Worm (Caenorhabditis elegans) whole organism, L1 larva: Measurements from ENCODE around the gene fbxl-3.

Experiments
- C04F5.9 ChIP-seq: sonication (generic microtip); optimal IDR thresholded peaks from 2 replicates; lab custom pipeline; 2016; ENCODE audit warnings: missing genetic modification characterization, missing compliant biosample characterization
- C16A3.4 ChIP-seq: fragments of 150-350 bp; optimal IDR thresholded peaks from 2 replicates; lab custom pipeline; 2014; ENCODE audit warnings: missing biosample characterization, missing genetic modification characterization
- blmp-1 ChIP-seq: fragments of 150-350 bp; optimal IDR thresholded peaks from 2 replicates; lab custom pipeline; 2014; ENCODE audit warnings: missing biosample characterization, missing genetic modification characterization
- ceh-82 ChIP-seq, 3 experiments: fragments of 150-350 bp in 1 of 3; sonication (generic microtip) in 2 of 3; optimal IDR thresholded peaks; 2 replicates each; lab custom pipeline; 2014 to 2017; ENCODE audit warnings: missing biosample characterization in 3 of 3, missing genetic modification characterization in 3 of 3
- ceh-88 ChIP-seq: fragments of 200-800 bp; sonication (Bioruptor generic); IDR thresholded peaks from 2 replicates; pipeline ENCODE4 v1.3.6; 2022; ENCODE audit warnings: missing genetic modification characterization, missing compliant biosample characterization
- dpl-1 ChIP-seq, 3 experiments: fragments of 150-350 bp in 2 of 3; sonication (generic microtip) in 1 of 3; optimal IDR thresholded peaks; 2 replicates each; lab custom pipeline; 2014 to 2017; ENCODE audit warnings: missing biosample characterization in 3 of 3, missing genetic modification characterization in 3 of 3, missing genetic modification reagents in 3 of 3
- dsc-1 ChIP-seq: sonication (generic microtip); optimal IDR thresholded peaks from 2 replicates; lab custom pipeline; 2016; ENCODE audit warnings: mild to moderate bottlenecking, missing genetic modification characterization, missing compliant biosample characterization
- efl-1 ChIP-seq, 4 experiments: fragments of 150-350 bp; optimal IDR thresholded peaks in 3 of 4; peaks in 1 of 4; 1 replicate in 1 of 4; 2 replicates in 3 of 4; lab custom pipeline; 2014; ENCODE audit warnings: missing biosample characterization in 2 of 4, missing genetic modification characterization in 2 of 4, missing genetic modification reagents in 2 of 4
- egl-13 ChIP-seq: sonication (generic microtip); optimal IDR thresholded peaks from 2 replicates; lab custom pipeline; 2016; ENCODE audit warnings: missing genotype, missing genetic modification reagents, missing genetic modification characterization, missing compliant biosample characterization
- elt-2 ChIP-seq: sonication (generic microtip); optimal IDR thresholded peaks from 2 replicates; lab custom pipeline; 2016; ENCODE audit warnings: missing genetic modification characterization, mild to moderate bottlenecking, inconsistent platforms, missing compliant biosample characterization, missing genetic modification reagents
- fkh-10 ChIP-seq: sonication (generic microtip); optimal IDR thresholded peaks from 2 replicates; lab custom pipeline; 2017; ENCODE audit warnings: missing biosample characterization, missing genetic modification reagents, missing genetic modification characterization
- fkh-8 ChIP-seq: sonication (generic microtip); optimal IDR thresholded peaks from 2 replicates; lab custom pipeline; 2016; ENCODE audit warnings: mild to moderate bottlenecking, missing genetic modification characterization, missing compliant biosample characterization
- grh-1 ChIP-seq: fragments of 200-800 bp; sonication (Bioruptor generic); IDR thresholded peaks from 2 replicates; pipeline ENCODE4 v1.3.6; 2022; ENCODE audit warnings: missing genetic modification reagents, missing genetic modification characterization, missing compliant biosample characterization
- isw-1 ChIP-seq: fragments of 200-800 bp; sonication (Bioruptor generic); IDR thresholded peaks from 2 replicates; pipeline ENCODE4 v1.3.6; 2022; ENCODE audit warnings: missing genetic modification characterization, missing compliant biosample characterization
- jun-1 ChIP-seq: fragments of 150-350 bp; optimal IDR thresholded peaks from 2 replicates; lab custom pipeline; 2014; ENCODE audit warnings: missing biosample characterization, missing genetic modification reagents, missing genetic modification characterization
- lin-13 ChIP-seq: fragments of 150-350 bp; optimal IDR thresholded peaks from 2 replicates; lab custom pipeline; 2014; ENCODE audit warnings: missing biosample characterization, missing genetic modification reagents, missing genetic modification characterization
- lin-14 ChIP-seq: fragments of 200-800 bp; sonication (Bioruptor generic); optimal IDR thresholded peaks from 2 replicates; lab custom pipeline; 2018; ENCODE audit warnings: mild to moderate bottlenecking, missing genetic modification characterization, moderate library complexity, missing compliant biosample characterization
- lin-15B ChIP-seq: fragments of 150-350 bp; sonication (generic microtip); optimal IDR thresholded peaks from 3 replicates; lab custom pipeline; 2014; ENCODE audit warnings: missing biosample characterization, missing genetic modification characterization
- lin-35 ChIP-seq, 2 experiments: fragments of 150-350 bp; optimal IDR thresholded peaks; 2 replicates each; lab custom pipeline; 2014; ENCODE audit warnings: missing biosample characterization in 2 of 2, missing genetic modification characterization in 2 of 2, missing genetic modification reagents in 2 of 2
- lir-3 ChIP-seq: sonication (generic microtip); optimal IDR thresholded peaks from 2 replicates; lab custom pipeline; 2016; ENCODE audit warnings: mild to moderate bottlenecking, missing genetic modification characterization, moderate library complexity, missing compliant biosample characterization; ENCODE audit not compliant: poor library complexity
- lsy-2 ChIP-seq, 2 experiments: fragments of 150-350 bp; optimal IDR thresholded peaks; 2 replicates each; lab custom pipeline; 2014; ENCODE audit warnings: missing biosample characterization in 2 of 2, missing genetic modification characterization in 2 of 2
- mab-9 ChIP-seq: fragments of 200-800 bp; sonication (Bioruptor generic); IDR thresholded peaks from 2 replicates; pipeline ENCODE4 v1.3.6; 2022; ENCODE audit warnings: missing genetic modification reagents, missing genetic modification characterization, missing compliant biosample characterization
- mep-1 ChIP-seq: fragments of 150-350 bp; optimal IDR thresholded peaks from 2 replicates; lab custom pipeline; 2014; ENCODE audit warnings: missing biosample characterization, missing genetic modification characterization
- nhr-11 ChIP-seq: fragments of 150-350 bp; optimal IDR thresholded peaks from 2 replicates; lab custom pipeline; 2014; ENCODE audit warnings: missing biosample characterization, missing genetic modification characterization
- nhr-19 ChIP-seq: fragments of 200-800 bp; sonication (Bioruptor generic); conservative IDR thresholded peaks from 2 replicates; pipeline ENCODE4 v1.3.6; 2022; ENCODE audit warnings: missing genetic modification characterization, missing compliant biosample characterization
- nhr-20 ChIP-seq: sonication (generic microtip); optimal IDR thresholded peaks from 2 replicates; lab custom pipeline; 2016; ENCODE audit warnings: mild to moderate bottlenecking, missing genetic modification characterization, missing compliant biosample characterization
- nhr-47 ChIP-seq: sonication (generic microtip); optimal IDR thresholded peaks from 2 replicates; lab custom pipeline; 2016; ENCODE audit warnings: mild to moderate bottlenecking, missing genetic modification characterization, moderate library complexity, missing compliant biosample characterization
- nhr-71 ChIP-seq: sonication (generic microtip); optimal IDR thresholded peaks from 2 replicates; lab custom pipeline; 2016; ENCODE audit warnings: mild to moderate bottlenecking, missing genetic modification characterization, moderate library complexity, missing compliant biosample characterization
- nhr-85 ChIP-seq: sonication (generic microtip); peaks from one replicate; lab custom pipeline; 2016; ENCODE audit warnings: missing genetic modification characterization, inconsistent platforms, missing compliant biosample characterization
- nhr-90 ChIP-seq: sonication (generic microtip); optimal IDR thresholded peaks from 2 replicates; lab custom pipeline; 2016; ENCODE audit warnings: mild to moderate bottlenecking, missing genetic modification characterization, missing compliant biosample characterization; ENCODE audit not compliant: poor library complexity
- rnt-1 ChIP-seq: sonication (generic microtip); optimal IDR thresholded peaks from 2 replicates; lab custom pipeline; 2016; ENCODE audit warnings: mild to moderate bottlenecking, missing genetic modification characterization, moderate library complexity, missing compliant biosample characterization
- skn-1 ChIP-seq: fragments of 150-350 bp; optimal IDR thresholded peaks from 2 replicates; lab custom pipeline; 2014; ENCODE audit warnings: missing biosample characterization, missing genetic modification characterization
- snpc-4 ChIP-seq: fragments of 150-350 bp; optimal IDR thresholded peaks from 2 replicates; lab custom pipeline; 2014; ENCODE audit warnings: missing biosample characterization, missing genetic modification characterization
- snu-23 ChIP-seq: sonication (generic microtip); optimal IDR thresholded peaks from 2 replicates; lab custom pipeline; 2016; ENCODE audit warnings: missing genetic modification characterization, missing compliant biosample characterization
- swsn-7 ChIP-seq: sonication (generic microtip); optimal IDR thresholded peaks from 2 replicates; lab custom pipeline; 2016; ENCODE audit warnings: missing genetic modification characterization, missing compliant biosample characterization
- tbx-2 ChIP-seq: sonication (generic microtip); optimal IDR thresholded peaks from 2 replicates; lab custom pipeline; 2016; ENCODE audit warnings: missing genetic modification characterization, missing compliant biosample characterization
- unc-86 ChIP-seq: sonication (generic microtip); optimal IDR thresholded peaks from 2 replicates; lab custom pipeline; 2016; ENCODE audit warnings: missing genetic modification characterization, missing compliant biosample characterization
- unc-98 ChIP-seq: fragments of 200-800 bp; sonication (Bioruptor generic); IDR thresholded peaks from 2 replicates; pipeline ENCODE4 v1.3.6; 2022; ENCODE audit warnings: missing genetic modification characterization, missing compliant biosample characterization
- vab-15 ChIP-seq: sonication (generic microtip); optimal IDR thresholded peaks from 2 replicates; lab custom pipeline; 2017; ENCODE audit warnings: missing genotype, mild to moderate bottlenecking, missing genetic modification characterization, missing compliant biosample characterization
- xbp-1 ChIP-seq: sonication (generic microtip); optimal IDR thresholded peaks from 2 replicates; lab custom pipeline; 2016; ENCODE audit warnings: missing genetic modification characterization, missing compliant biosample characterization
- ztf-11 ChIP-seq, 2 experiments: sonication (generic microtip); optimal IDR thresholded peaks; 2 replicates each; lab custom pipeline; 2016 to 2017; ENCODE audit warnings: missing genetic modification characterization in 2 of 2, missing biosample characterization in 1 of 2, missing compliant biosample characterization in 1 of 2

The fbxl-3 gene

DNA sequence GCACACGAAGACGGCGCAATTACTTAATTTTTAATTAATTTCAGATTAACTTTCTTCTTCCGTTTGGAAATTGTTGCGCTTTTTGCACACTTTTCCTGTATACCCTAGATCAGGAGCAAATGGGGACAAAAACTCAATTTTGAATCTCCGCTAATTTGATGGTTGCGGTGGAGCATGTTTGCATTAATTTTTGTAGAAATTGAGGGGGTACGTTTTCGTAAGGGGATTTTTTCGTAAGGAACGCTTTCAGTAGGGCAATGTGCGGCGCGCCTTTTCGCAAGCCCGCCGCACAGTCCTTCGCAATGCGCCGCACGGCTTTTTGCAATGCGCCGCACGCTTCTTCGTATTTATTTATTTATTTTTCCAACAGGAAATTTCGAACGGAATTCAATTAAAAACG, 52.4 kb downstream of the fbxl-3 start:
- peak; percentile 96 for TF ChIP-seq grh-1 (GFP tag; lab: Robert Waterston, UW)
- peak; percentile 73 for TF ChIP-seq nhr-20 (tag; lab: Kevin White, UChicago)
- TF ChIP-seq skn-1, result peak; percentile 47
- peak; percentile 65 for TF ChIP-seq xbp-1 (tag; lab: Kevin White, UChicago)
- TF ChIP-seq C16A3.4, result peak; percentile 70
- peak; percentile 97 for TF ChIP-seq nhr-19 (GFP tag; lab: Robert Waterston, UW)
- peak; percentile 89 for TF ChIP-seq mab-9 (GFP tag; lab: Robert Waterston, UW)
- TF ChIP-seq lin-14 (GFP tag; lab: Kevin White, UChicago), result peak; percentile 75
- TF ChIP-seq ceh-88 (GFP tag; lab: Robert Waterston, UW), result peak; percentile 92
- peak; percentile 74 for TF ChIP-seq swsn-7 (tag; lab: Kevin White, UChicago)
- peak; percentile 1 to 52 (median 50) for TF ChIP-seq ceh-82 (tag; optimal IDR thresholded peaks at IDR 0.05; lab: Kevin White, UChicago)
- peak in 1 of 2 experiments; percentile 36 for TF ChIP-seq ztf-11 (tag; optimal IDR thresholded peaks at IDR 0.05; lab: Kevin White, UChicago)
- peak; percentile 76 for TF ChIP-seq vab-15 (tag; lab: Kevin White, UChicago)
- peak; percentile 70 for TF ChIP-seq lin-13 (GFP tag; lab: Kevin White, UChicago)
- peak; percentile 84 for TF ChIP-seq nhr-85
- TF ChIP-seq nhr-90 (tag; lab: Kevin White, UChicago), result peak; percentile 81
- TF ChIP-seq lin-15B (tag; lab: Kevin White, UChicago), result peak; percentile 55
- TF ChIP-seq efl-1 (optimal IDR thresholded peaks at IDR 0.05; lab: Kevin White, UChicago), result peak; percentile 72 to 93
- TF ChIP-seq efl-1 (GFP tag; optimal IDR thresholded peaks at IDR 0.05 in 1 of 2; lab: Kevin White, UChicago), result peak; percentile 92 to 99
- peak; percentile 64 to 88 for TF ChIP-seq lsy-2 (tag; optimal IDR thresholded peaks at IDR 0.05; lab: Kevin White, UChicago)
- TF ChIP-seq snpc-4, result peak; percentile 57
- peak; percentile 73 for TF ChIP-seq tbx-2 (tag; lab: Kevin White, UChicago)
- TF ChIP-seq unc-98 (GFP tag; lab: Robert Waterston, UW), result 0 out of 2 replicates have a peak, but pooled peaks have one; percentile 26
- peak; percentile 93 for TF ChIP-seq isw-1 (GFP tag; lab: Robert Waterston, UW)
- TF ChIP-seq fkh-10 (GFP tag; lab: Kevin White, UChicago), result peak; percentile 12
- peak; percentile 52 for TF ChIP-seq lir-3 (tag; lab: Kevin White, UChicago)
- peak; percentile 9 for TF ChIP-seq egl-13 (tag; lab: Kevin White, UChicago)
- peak; percentile 52 for TF ChIP-seq nhr-11 (tag; lab: Kevin White, UChicago)
- peak; percentile 89 to 98 for TF ChIP-seq lin-35 (GFP tag; optimal IDR thresholded peaks at IDR 0.05; lab: Kevin White, UChicago)
- peak; percentile 87 to 91 (median 90) for TF ChIP-seq dpl-1 (GFP tag; optimal IDR thresholded peaks at IDR 0.05; lab: Kevin White, UChicago)
- TF ChIP-seq blmp-1 (tag; lab: Kevin White, UChicago), result peak; percentile 59
- peak; percentile 47 for TF ChIP-seq unc-86 (tag; lab: Kevin White, UChicago)
- TF ChIP-seq nhr-71 (tag; lab: Kevin White, UChicago), result peak; percentile 84
- peak; percentile 51 for TF ChIP-seq dsc-1
- TF ChIP-seq fkh-8 (tag; lab: Kevin White, UChicago), result peak; percentile 30
- peak; percentile 42 for TF ChIP-seq jun-1 (tag; lab: Kevin White, UChicago)
- TF ChIP-seq C04F5.9, result peak; percentile 26
- TF ChIP-seq elt-2, result peak; percentile 12
- peak; percentile 77 for TF ChIP-seq nhr-47 (tag; lab: Kevin White, UChicago)
- TF ChIP-seq rnt-1 (tag; lab: Kevin White, UChicago), result peak; percentile 86
- peak; percentile 55 for TF ChIP-seq mep-1 (tag; lab: Kevin White, UChicago)
- TF ChIP-seq snu-23 (GFP tag; lab: Kevin White, UChicago), result peak; percentile 73
